Worm (Caenorhabditis elegans) whole organism, young adult: ENCODE data around the gene F08G5.3.
A peak's percentile ranks its signal among the peaks of the same experiment; 100 is the strongest.

Experiments
- F49E8.2 ChIP-seq: sonication (generic microtip); optimal IDR thresholded peaks from 3 replicates; lab custom pipeline; 2017; ENCODE audit warnings: missing genetic modification characterization, mild to moderate bottlenecking, missing compliant biosample characterization, antibody characterized with exemption, moderate library complexity; ENCODE audit not compliant: insufficient read depth
- F55B11.4 ChIP-seq: sonication (generic microtip); optimal IDR thresholded peaks from 2 replicates; lab custom pipeline; 2016; ENCODE audit warnings: missing compliant biosample characterization, missing genetic modification characterization, borderline replicate concordance; ENCODE audit not compliant: insufficient read depth
- F57C9.4 ChIP-seq: sonication (generic microtip); optimal IDR thresholded peaks from 2 replicates; lab custom pipeline; 2017; ENCODE audit warnings: mild to moderate bottlenecking, missing genetic modification characterization, missing compliant biosample characterization
- K12H6.12 ChIP-seq: fragments of 200-800 bp; sonication (Bioruptor generic); optimal IDR thresholded peaks from 2 replicates; lab custom pipeline; 2018; ENCODE audit warnings: mild to moderate bottlenecking, missing genetic modification characterization, missing compliant biosample characterization
- T26A5.8 ChIP-seq: sonication (generic microtip); optimal IDR thresholded peaks from 2 replicates; lab custom pipeline; 2016; ENCODE audit warnings: missing genetic modification characterization, missing compliant biosample characterization
- Y53F4B.3 ChIP-seq: fragments of 200-800 bp; sonication (Bioruptor generic); IDR thresholded peaks from 2 replicates; pipeline ENCODE4 v1.3.6; 2022; ENCODE audit warnings: missing genetic modification reagents, missing genetic modification characterization, missing compliant biosample characterization
- ZK185.1 ChIP-seq: sonication (generic microtip); optimal IDR thresholded peaks from 2 replicates; lab custom pipeline; 2016; ENCODE audit warnings: mild to moderate bottlenecking, missing genetic modification characterization, missing compliant biosample characterization; ENCODE audit not compliant: poor library complexity, severe bottlenecking
- ama-1 ChIP-seq, 3 experiments: fragments of 150-350 bp in 1 of 3; sonication (generic microtip) in 2 of 3; optimal IDR thresholded peaks; 2 replicates each; lab custom pipeline; 2014 to 2018; ENCODE audit warnings: missing biosample characterization in 2 of 3, missing genetic modification characterization in 2 of 3, missing genetic modification reagents in 2 of 3
- cebp-1 ChIP-seq, 2 experiments: fragments of 200-800 bp in 1 of 2; sonication (Bioruptor generic) in 1 of 2; sonication (generic microtip) in 1 of 2; IDR thresholded peaks in 1 of 2; optimal IDR thresholded peaks in 1 of 2; 2 replicates each; pipeline versions ENCODE4 v1.3.6 to Lab custom; 2017 to 2022; ENCODE audit warnings: missing compliant biosample characterization in 2 of 2, missing genetic modification characterization in 2 of 2, mild to moderate bottlenecking in 1 of 2, missing genetic modification reagents in 1 of 2, moderate library complexity in 1 of 2
- ceh-58 ChIP-seq: fragments of 200-800 bp; sonication (Bioruptor generic); IDR thresholded peaks from 2 replicates; pipeline ENCODE4 v1.3.6; 2022; ENCODE audit warnings: missing genetic modification characterization, missing compliant biosample characterization
- chd-7 ChIP-seq: sonication (generic microtip); optimal IDR thresholded peaks from 2 replicates; lab custom pipeline; 2016; ENCODE audit warnings: mild to moderate bottlenecking, missing genetic modification characterization, moderate library complexity, missing compliant biosample characterization
- die-1 ChIP-seq: sonication (generic microtip); optimal IDR thresholded peaks from 2 replicates; lab custom pipeline; 2016; ENCODE audit warnings: missing genotype, mild to moderate bottlenecking, missing genetic modification characterization, missing compliant biosample characterization
- efl-1 ChIP-seq: fragments of 150-350 bp; optimal IDR thresholded peaks from 2 replicates; lab custom pipeline; 2014; ENCODE audit warnings: missing biosample characterization, missing genetic modification reagents, missing genetic modification characterization
- egl-18 ChIP-seq: fragments of 200-800 bp; sonication (Bioruptor generic); IDR thresholded peaks from 2 replicates; pipeline ENCODE4 v1.3.6; 2022; ENCODE audit warnings: missing genetic modification reagents, missing genetic modification characterization, missing compliant biosample characterization
- egrh-3 ChIP-seq: fragments of 200-800 bp; sonication (Bioruptor generic); IDR thresholded peaks from 2 replicates; pipeline ENCODE4 v1.3.6; 2022; ENCODE audit warnings: missing genetic modification reagents, missing genetic modification characterization, missing compliant biosample characterization
- hlh-12 ChIP-seq: sonication (generic microtip); optimal IDR thresholded peaks from 2 replicates; lab custom pipeline; 2016; ENCODE audit warnings: missing genetic modification characterization, missing compliant biosample characterization
- hlh-26 ChIP-seq: fragments of 200-800 bp; sonication (Bioruptor generic); conservative IDR thresholded peaks from 2 replicates; pipeline ENCODE4 v1.3.6; 2022; ENCODE audit warnings: missing genetic modification reagents, missing genetic modification characterization, missing compliant biosample characterization
- hsf-1 ChIP-seq: fragments of 200-800 bp; sonication (Bioruptor generic); IDR thresholded peaks from 2 replicates; pipeline ENCODE4 v1.3.6; 2022; ENCODE audit warnings: missing genetic modification reagents, missing genetic modification characterization, missing compliant biosample characterization
- let-526 ChIP-seq: fragments of 200-800 bp; sonication (Bioruptor generic); IDR thresholded peaks from 2 replicates; pipeline ENCODE4 v1.3.6; 2022; ENCODE audit warnings: missing genetic modification reagents, missing genetic modification characterization, missing compliant biosample characterization
- lin-40 ChIP-seq: sonication (generic microtip); optimal IDR thresholded peaks from 2 replicates; lab custom pipeline; 2016; ENCODE audit warnings: missing genetic modification characterization, mild to moderate bottlenecking, missing compliant biosample characterization, missing genotype, missing genetic modification reagents
- lir-1 ChIP-seq: fragments of 200-800 bp; sonication (Bioruptor generic); conservative IDR thresholded peaks from 2 replicates; pipeline ENCODE4 v1.3.6; 2022; ENCODE audit warnings: missing genetic modification reagents, missing genetic modification characterization, missing compliant biosample characterization
- madf-10 ChIP-seq: sonication (generic microtip); optimal IDR thresholded peaks from 2 replicates; lab custom pipeline; 2016; ENCODE audit warnings: mild to moderate bottlenecking, missing genetic modification characterization, missing compliant biosample characterization
- mcd-1 ChIP-seq: fragments of 200-800 bp; sonication (Bioruptor generic); IDR thresholded peaks from 2 replicates; pipeline ENCODE4 v1.3.6; 2022; ENCODE audit warnings: missing genetic modification reagents, missing genetic modification characterization, missing compliant biosample characterization
- mes-4 ChIP-seq: sonication (generic microtip); optimal IDR thresholded peaks from 2 replicates; lab custom pipeline; 2016; ENCODE audit warnings: missing genotype, missing genetic modification characterization, missing compliant biosample characterization
- nfya-1 ChIP-seq: sonication (generic microtip); optimal IDR thresholded peaks from 2 replicates; lab custom pipeline; 2017; ENCODE audit warnings: antibody characterized with exemption, missing compliant biosample characterization, missing genetic modification characterization, borderline replicate concordance; ENCODE audit not compliant: insufficient read depth
- nfyb-1 ChIP-seq: fragments of 200-800 bp; sonication (Bioruptor generic); IDR thresholded peaks from 2 replicates; pipeline ENCODE4 v1.3.6; 2022; ENCODE audit warnings: missing genetic modification reagents, missing genetic modification characterization, missing compliant biosample characterization
- nhr-120 ChIP-seq: fragments of 200-800 bp; sonication (Bioruptor generic); IDR thresholded peaks from 2 replicates; pipeline ENCODE4 v1.3.6; 2022; ENCODE audit warnings: missing genetic modification characterization, missing compliant biosample characterization
- nhr-80 ChIP-seq: sonication (generic microtip); optimal IDR thresholded peaks from 2 replicates; lab custom pipeline; 2016; ENCODE audit warnings: missing genetic modification characterization, missing compliant biosample characterization
- nhr-90 ChIP-seq: sonication (generic microtip); optimal IDR thresholded peaks from 2 replicates; lab custom pipeline; 2016; ENCODE audit warnings: missing genotype, mild to moderate bottlenecking, missing genetic modification characterization, missing compliant biosample characterization
- rcor-1 ChIP-seq: fragments of 200-800 bp; sonication (Bioruptor generic); IDR thresholded peaks from 2 replicates; pipeline ENCODE4 v1.3.6; 2022; ENCODE audit warnings: missing genetic modification reagents, missing genetic modification characterization, missing compliant biosample characterization
- repo-1 ChIP-seq: sonication (generic microtip); optimal IDR thresholded peaks from 2 replicates; lab custom pipeline; 2017; ENCODE audit warnings: mild to moderate bottlenecking, missing genetic modification characterization, missing compliant biosample characterization
- sdz-38 ChIP-seq: sonication (generic microtip); optimal IDR thresholded peaks from 2 replicates; lab custom pipeline; 2016; ENCODE audit warnings: missing genotype, missing genetic modification characterization, missing compliant biosample characterization
- sea-2 ChIP-seq: fragments of 200-800 bp; sonication (Bioruptor generic); IDR thresholded peaks from 2 replicates; pipeline ENCODE4 v1.3.6; 2022; ENCODE audit warnings: missing genetic modification characterization, missing compliant biosample characterization
- snpc-3.4 ChIP-seq: sonication (generic microtip); optimal IDR thresholded peaks from 2 replicates; lab custom pipeline; 2017; ENCODE audit warnings: missing genetic modification characterization, mild to moderate bottlenecking, missing compliant biosample characterization, antibody characterized with exemption, moderate library complexity, missing genotype, missing genetic modification reagents
- sptf-2 ChIP-seq: fragments of 200-800 bp; sonication (Bioruptor generic); optimal IDR thresholded peaks from 2 replicates; lab custom pipeline; 2018; ENCODE audit warnings: mild to moderate bottlenecking, missing genetic modification characterization, missing compliant biosample characterization
- tbp1 ChIP-seq: fragments of 200-800 bp; sonication (Bioruptor generic); optimal IDR thresholded peaks from 2 replicates; lab custom pipeline; 2018; ENCODE audit warnings: mild to moderate bottlenecking, missing genetic modification characterization, missing compliant biosample characterization
- tlf-1 ChIP-seq: fragments of 200-800 bp; sonication (Bioruptor generic); optimal IDR thresholded peaks from 2 replicates; lab custom pipeline; 2018; ENCODE audit warnings: mild to moderate bottlenecking, missing genetic modification characterization, missing compliant biosample characterization
- zim-3 ChIP-seq: sonication (generic microtip); optimal IDR thresholded peaks from 2 replicates; lab custom pipeline; 2017; ENCODE audit warnings: mild to moderate bottlenecking, missing genetic modification characterization, moderate library complexity, missing compliant biosample characterization
- ztf-18 ChIP-seq: sonication (generic microtip); optimal IDR thresholded peaks from 2 replicates; lab custom pipeline; 2016; ENCODE audit warnings: missing genotype, mild to moderate bottlenecking, missing genetic modification characterization, missing compliant biosample characterization
- ztf-22 ChIP-seq: fragments of 200-800 bp; sonication (Bioruptor generic); optimal IDR thresholded peaks from 2 replicates; lab custom pipeline; 2018; ENCODE audit warnings: mild to moderate bottlenecking, missing genetic modification characterization, moderate library complexity, missing compliant biosample characterization

F08G5.3 gene

DNA sequence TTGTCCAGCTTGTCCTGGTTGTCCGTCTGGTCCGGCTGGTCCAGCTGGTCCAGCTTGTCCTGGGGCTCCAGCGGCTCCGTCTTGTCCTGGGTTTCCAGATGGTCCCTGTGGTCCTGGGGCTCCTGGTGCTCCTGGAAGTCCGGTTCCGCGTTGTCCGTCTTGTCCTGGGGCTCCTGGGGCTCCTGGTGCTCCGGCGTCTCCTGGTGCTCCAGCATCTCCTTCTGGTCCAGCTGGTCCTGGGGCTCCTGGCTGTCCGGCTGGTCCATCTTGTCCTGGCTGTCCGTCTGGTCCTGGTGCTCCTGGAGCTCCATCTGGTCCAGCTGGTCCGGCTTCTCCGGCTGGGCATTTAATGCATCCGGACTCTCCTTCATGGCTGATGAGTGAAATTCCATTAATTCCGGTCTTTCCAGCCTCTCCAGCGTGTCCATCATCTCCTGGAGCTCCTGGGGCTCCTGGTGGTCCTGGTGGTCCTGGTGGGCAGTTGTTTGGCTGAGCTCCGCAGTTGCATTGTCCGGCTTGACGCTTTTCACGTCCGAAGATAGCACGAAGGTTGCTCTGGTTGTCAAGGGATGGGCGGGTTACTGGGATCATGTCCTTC, 10.4 kb upstream of the F08G5.3 start (continued):
- no peak for TF ChIP-seq lir-1
- TF ChIP-seq F49E8.2, result no peak
- no peak for TF ChIP-seq hlh-26 (GFP tag; lab: Robert Waterston, UW)
- no peak for TF ChIP-seq let-526 (GFP tag; lab: Robert Waterston, UW)
- TF ChIP-seq ama-1 (optimal IDR thresholded peaks at IDR 0.05; lab: Kevin White, UChicago), result no peak
- TF ChIP-seq ama-1 (GFP tag; optimal IDR thresholded peaks at IDR 0.05; lab: Kevin White, UChicago), result no peak
- TF ChIP-seq T26A5.8 (tag; lab: Kevin White, UChicago), result no peak
- TF ChIP-seq ceh-58, result no peak
- TF ChIP-seq sdz-38, result no peak
- no peak for TF ChIP-seq nhr-90 (tag; lab: Kevin White, UChicago)
- peak; percentile 96 for TF ChIP-seq egrh-3 (GFP tag; lab: Robert Waterston, UW)
- TF ChIP-seq nhr-120, result no peak
- TF ChIP-seq zim-3, result no peak
- no peak for TF ChIP-seq efl-1
- TF ChIP-seq cebp-1 (GFP tag; IDR thresholded peaks at IDR 0.05; lab: Robert Waterston, UW), result no peak
- TF ChIP-seq cebp-1 (tag; optimal IDR thresholded peaks at IDR 0.05; lab: Kevin White, UChicago), result no peak
- no peak for TF ChIP-seq rcor-1 (GFP tag; lab: Robert Waterston, UW)
- TF ChIP-seq ztf-22 (GFP tag; lab: Kevin White, UChicago), result no peak
- TF ChIP-seq egl-18 (GFP tag; lab: Robert Waterston, UW), result no peak
- TF ChIP-seq mes-4, result no peak
- TF ChIP-seq nfya-1 (tag; lab: Kevin White, UChicago), result no peak
- TF ChIP-seq nfyb-1 (GFP tag; lab: Robert Waterston, UW), result 0 out of 2 replicates have a peak, but pooled peaks have one; percentile 13

DNA sequence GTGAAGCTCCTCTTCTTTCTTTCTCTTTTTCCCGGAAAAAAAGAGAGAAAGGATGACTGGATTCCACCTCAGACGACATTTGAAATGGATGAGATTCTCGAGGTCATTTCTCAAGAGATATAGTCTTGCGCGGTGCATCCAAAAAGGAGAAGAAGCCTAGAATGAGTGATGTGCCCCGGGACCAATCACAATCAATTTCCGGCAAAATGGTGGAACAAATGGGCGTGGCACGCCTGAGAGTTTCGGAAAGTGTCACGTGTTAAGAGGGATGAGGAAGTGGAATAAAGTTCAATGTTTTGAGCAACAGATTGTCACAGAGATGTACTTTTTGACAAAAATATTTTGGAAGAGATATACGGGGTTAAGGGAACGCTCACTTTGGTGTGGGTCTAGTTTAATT, 8.2 kb upstream of the F08G5.3 start:
- TF ChIP-seq sdz-38 (no peak), F57C9.4 (tag; lab: Kevin White, UChicago) (no peak), ZK185.1 (tag; lab: Kevin White, UChicago) (no peak), ama-1 (optimal IDR thresholded peaks at IDR 0.05; lab: Kevin White, UChicago) (no peak), ama-1 (GFP tag; optimal IDR thresholded peaks at IDR 0.05; lab: Kevin White, UChicago) (no peak), nhr-90 (tag; lab: Kevin White, UChicago) (no peak), snpc-3.4 (tag; lab: Kevin White, UChicago) (no peak), sea-2 (GFP tag; lab: Robert Waterston, UW) (no peak), lir-1 (no peak), cebp-1 (GFP tag; IDR thresholded peaks at IDR 0.05; lab: Robert Waterston, UW) (no peak), cebp-1 (tag; optimal IDR thresholded peaks at IDR 0.05; lab: Kevin White, UChicago) (no peak)

DNA sequence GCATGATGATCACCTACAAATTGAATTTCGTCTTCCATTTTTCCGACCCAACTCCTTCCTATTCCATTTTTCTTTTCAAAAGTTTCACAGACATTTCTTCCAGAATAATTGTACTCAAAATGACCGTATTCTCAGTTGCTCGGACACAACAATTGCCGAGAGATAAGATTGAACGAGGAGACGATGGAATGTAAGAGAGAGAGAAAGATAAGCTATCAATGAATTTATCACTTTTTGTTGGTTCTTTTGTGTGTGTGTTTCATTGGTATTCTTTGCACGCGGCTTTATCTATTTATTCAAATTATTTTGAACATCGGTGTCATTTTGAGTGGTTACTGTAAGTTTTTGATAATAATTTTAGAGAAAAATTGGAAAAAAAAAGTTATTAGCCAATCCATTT, 3.1 kb upstream of the F08G5.3 start, which contains the start of gene ugt-65:
Gene ugt-65, plus strand, starts transcription at position 229 of the 400 bp plus-strand sequence.
- TF ChIP-seq madf-10 (no peak), tbp1 (GFP tag; lab: Kevin White, UChicago) (no peak), nhr-80 (tag; lab: Kevin White, UChicago) (peak; percentile 61), tlf-1 (GFP tag; lab: Kevin White, UChicago) (no peak)

DNA sequence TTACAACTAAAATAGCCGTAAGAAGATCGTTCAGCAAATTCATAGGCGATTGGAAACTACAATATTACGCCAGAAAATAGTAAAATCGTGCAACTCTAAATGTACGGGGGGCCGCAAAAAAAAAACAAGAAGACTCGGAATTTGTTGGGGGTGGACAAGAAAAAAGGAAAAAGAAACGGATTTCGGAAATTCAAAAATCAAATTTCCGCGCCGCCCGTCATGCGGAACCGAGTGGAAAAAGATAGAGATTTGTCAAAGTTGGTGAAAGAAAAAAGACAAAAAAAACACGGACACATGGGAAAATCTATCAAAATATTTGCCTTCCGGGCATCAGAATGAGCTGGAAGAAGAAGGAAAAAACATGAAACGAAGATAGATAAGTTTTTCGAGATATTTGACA, 1.9 kb upstream of the F08G5.3 start:
- TF ChIP-seq nhr-80 (tag; lab: Kevin White, UChicago), result no peak
- no peak for TF ChIP-seq nhr-90 (tag; lab: Kevin White, UChicago)
- TF ChIP-seq ztf-18, result no peak
- no peak for TF ChIP-seq F55B11.4 (tag; lab: Kevin White, UChicago)
- no peak for TF ChIP-seq K12H6.12 (tag; lab: Kevin White, UChicago)
- no peak for TF ChIP-seq efl-1
- TF ChIP-seq sptf-2, result no peak
- no peak for TF ChIP-seq sea-2 (GFP tag; lab: Robert Waterston, UW)
- TF ChIP-seq repo-1 (tag; lab: Kevin White, UChicago), result no peak
- no peak for TF ChIP-seq Y53F4B.3 (GFP tag; lab: Robert Waterston, UW)
- TF ChIP-seq die-1 (tag; lab: Kevin White, UChicago), result no peak
- TF ChIP-seq lin-40 (tag; lab: Kevin White, UChicago), result no peak
- TF ChIP-seq hlh-12 (tag; lab: Kevin White, UChicago), result no peak
- no peak for TF ChIP-seq hsf-1 (GFP tag; lab: Robert Waterston, UW)
- TF ChIP-seq ceh-58, result no peak
- no peak for TF ChIP-seq mcd-1
- no peak for TF ChIP-seq chd-7 (tag; lab: Kevin White, UChicago)
- no peak for TF ChIP-seq mes-4
